Fruit fly (Drosophila melanogaster): Measurements from ENCODE around the gene CG9701.

DNA sequence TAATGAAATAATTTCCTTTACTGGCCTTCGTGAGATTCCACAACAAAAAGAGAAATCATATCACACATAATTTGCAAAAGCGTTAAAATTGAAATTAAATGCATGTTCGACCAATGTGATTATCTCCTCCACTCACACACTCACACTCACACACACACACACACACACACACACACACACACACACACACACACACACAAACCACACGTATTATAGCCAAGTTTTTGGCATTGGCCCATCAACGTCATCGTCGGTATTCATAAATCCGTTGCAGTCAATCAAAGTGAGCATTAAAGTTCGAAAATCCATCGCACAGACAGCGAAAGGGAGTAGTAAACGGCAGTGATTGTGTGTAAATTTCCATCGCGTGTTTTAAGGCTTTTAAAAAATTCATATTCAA is 43.3 kb upstream of the CG9701 start:
- no peak for TF ChIP-seq CG7101 (tag; optimal IDR thresholded peaks at IDR 0.05)
- no peak for TF ChIP-seq kay (GFP tag; ENCODE audit: borderline replicate concordance)
- TF ChIP-seq tj (GFP tag; optimal IDR thresholded peaks at IDR 0.05): no peak
- TF ChIP-seq CG1620 (GFP tag; optimal IDR thresholded peaks at IDR 0.05): no peak
- TF ChIP-seq CG11617 (GFP tag; optimal IDR thresholded peaks at IDR 0.05): no peak

All from whole organism, adult.